Worm (Caenorhabditis elegans) whole organism, L3 larva: ENCODE data around the gene spig-9.

Source experiments
- R02D3.7 ChIP-seq: fragments of 150-350 bp; optimal IDR thresholded peaks from 2 replicates; lab custom pipeline; 2014; ENCODE audit warnings: missing biosample characterization, missing genetic modification characterization
- ZK546.5 ChIP-seq: sonication (generic microtip); optimal IDR thresholded peaks from 2 replicates; lab custom pipeline; 2017; ENCODE audit warnings: missing biosample characterization, missing genetic modification characterization
- aly-2 ChIP-seq: fragments of 150-350 bp; optimal IDR thresholded peaks from 2 replicates; lab custom pipeline; 2014; ENCODE audit warnings: missing biosample characterization, missing genetic modification characterization
- ama-1 ChIP-seq: fragments of 150-350 bp; optimal IDR thresholded peaks from 2 replicates; lab custom pipeline; 2018
- ceh-28 ChIP-seq: fragments of 150-350 bp; optimal IDR thresholded peaks from 2 replicates; lab custom pipeline; 2014; ENCODE audit warnings: missing biosample characterization, missing genetic modification reagents, missing genetic modification characterization
- ceh-9 ChIP-seq: sonication (generic microtip); optimal IDR thresholded peaks from 2 replicates; lab custom pipeline; 2018; ENCODE audit warnings: missing biosample characterization, missing genetic modification characterization
- egl-5 ChIP-seq: fragments of 150-350 bp; optimal IDR thresholded peaks from 2 replicates; lab custom pipeline; 2017; ENCODE audit warnings: missing biosample characterization, missing genetic modification reagents, missing genetic modification characterization, inconsistent platforms
- elt-1 ChIP-seq: fragments of 150-350 bp; optimal IDR thresholded peaks from 2 replicates; lab custom pipeline; 2014; ENCODE audit warnings: missing biosample characterization, missing genetic modification characterization
- elt-2 ChIP-seq: sonication (generic microtip); optimal IDR thresholded peaks from 2 replicates; lab custom pipeline; 2016; ENCODE audit warnings: missing genetic modification reagents, mild to moderate bottlenecking, missing genetic modification characterization, missing compliant biosample characterization
- elt-3 ChIP-seq, 3 experiments: fragments of 150-350 bp in 1 of 3; sonication (generic microtip) in 2 of 3; optimal IDR thresholded peaks; 2 replicates in 2 of 3; 4 replicates in 1 of 3; lab custom pipeline; 2014 to 2017; ENCODE audit warnings: missing biosample characterization in 3 of 3, missing genetic modification characterization in 3 of 3
- eor-1 ChIP-seq, 2 experiments: fragments of 150-350 bp; optimal IDR thresholded peaks; 2 replicates each; lab custom pipeline; 2014 to 2018; ENCODE audit warnings: missing biosample characterization in 2 of 2, missing genetic modification characterization in 2 of 2
- fkh-10 ChIP-seq: sonication (generic microtip); optimal IDR thresholded peaks from 2 replicates; lab custom pipeline; 2017; ENCODE audit warnings: missing biosample characterization, missing genetic modification reagents, missing genetic modification characterization
- fkh-2 ChIP-seq: fragments of 150-350 bp; optimal IDR thresholded peaks from 2 replicates; lab custom pipeline; 2014; ENCODE audit warnings: missing biosample characterization, missing genetic modification reagents, missing genetic modification characterization
- hmg-11 ChIP-seq: sonication (generic microtip); optimal IDR thresholded peaks from 2 replicates; lab custom pipeline; 2016; ENCODE audit warnings: missing genetic modification characterization, missing compliant biosample characterization
- jun-1 ChIP-seq: fragments of 150-350 bp; optimal IDR thresholded peaks from 2 replicates; lab custom pipeline; 2014; ENCODE audit warnings: missing biosample characterization, missing genetic modification reagents, missing genetic modification characterization
- lin-15B ChIP-seq: fragments of 150-350 bp; optimal IDR thresholded peaks from 2 replicates; lab custom pipeline; 2014; ENCODE audit warnings: missing biosample characterization, missing genetic modification characterization
- lin-39 ChIP-seq: fragments of 150-350 bp; optimal IDR thresholded peaks from 2 replicates; lab custom pipeline; 2018; ENCODE audit warnings: missing biosample characterization, missing genetic modification reagents, missing genetic modification characterization
- lsy-12 ChIP-seq: sonication (generic microtip); optimal IDR thresholded peaks from 2 replicates; lab custom pipeline; 2016; ENCODE audit warnings: mild to moderate bottlenecking, missing genetic modification characterization, missing compliant biosample characterization
- mdl-1 ChIP-seq: fragments of 150-350 bp; optimal IDR thresholded peaks from 2 replicates; lab custom pipeline; 2014; ENCODE audit warnings: missing biosample characterization, missing genetic modification characterization
- nfya-1 ChIP-seq: sonication (generic microtip); optimal IDR thresholded peaks from 2 replicates; lab custom pipeline; 2017; ENCODE audit warnings: missing genetic modification characterization, mild to moderate bottlenecking, missing compliant biosample characterization, antibody characterized with exemption, moderate library complexity; ENCODE audit not compliant: insufficient read depth
- nhr-12 ChIP-seq: fragments of 150-350 bp; optimal IDR thresholded peaks from 2 replicates; lab custom pipeline; 2014; ENCODE audit warnings: missing biosample characterization, missing genetic modification characterization
- nhr-23 ChIP-seq: fragments of 150-350 bp; optimal IDR thresholded peaks from 2 replicates; lab custom pipeline; 2014; ENCODE audit warnings: missing biosample characterization, missing genetic modification reagents, missing genetic modification characterization
- nhr-237 ChIP-seq: fragments of 150-350 bp; optimal IDR thresholded peaks from 2 replicates; lab custom pipeline; 2014; ENCODE audit warnings: missing biosample characterization, missing genetic modification characterization
- nhr-25 ChIP-seq: sonication (generic microtip); optimal IDR thresholded peaks from 2 replicates; lab custom pipeline; 2017; ENCODE audit warnings: missing biosample characterization, missing genetic modification characterization
- nhr-43 ChIP-seq: sonication (generic microtip); optimal IDR thresholded peaks from 2 replicates; lab custom pipeline; 2016; ENCODE audit warnings: mild to moderate bottlenecking, missing genetic modification characterization, missing compliant biosample characterization; ENCODE audit not compliant: poor library complexity, severe bottlenecking
- nhr-67 ChIP-seq: fragments of 150-350 bp; optimal IDR thresholded peaks from 2 replicates; lab custom pipeline; 2014; ENCODE audit warnings: missing biosample characterization, missing genetic modification characterization
- nhr-76 ChIP-seq: fragments of 150-350 bp; sonication (generic microtip); optimal IDR thresholded peaks from 5 replicates; lab custom pipeline; 2014; ENCODE audit warnings: missing biosample characterization, missing genetic modification characterization
- nhr-77 ChIP-seq: fragments of 150-350 bp; optimal IDR thresholded peaks from 2 replicates; lab custom pipeline; 2014; ENCODE audit warnings: missing biosample characterization, missing genetic modification characterization
- pha-4 ChIP-seq: fragments of 150-350 bp; optimal IDR thresholded peaks from 2 replicates; lab custom pipeline; 2014; ENCODE audit warnings: missing biosample characterization, missing genetic modification reagents, missing genetic modification characterization
- pqm-1 ChIP-seq: fragments of 150-350 bp; optimal IDR thresholded peaks from 2 replicates; lab custom pipeline; 2017; ENCODE audit warnings: missing biosample characterization, missing genetic modification characterization, inconsistent platforms
- sea-2 ChIP-seq: fragments of 150-350 bp; sonication (generic microtip); optimal IDR thresholded peaks from 4 replicates; lab custom pipeline; 2014; ENCODE audit warnings: missing biosample characterization, missing genetic modification reagents, missing genetic modification characterization
- skn-1 ChIP-seq: fragments of 150-350 bp; optimal IDR thresholded peaks from 2 replicates; lab custom pipeline; 2014; ENCODE audit warnings: missing biosample characterization, missing genetic modification characterization
- snpc-4 ChIP-seq: fragments of 150-350 bp; optimal IDR thresholded peaks from 2 replicates; lab custom pipeline; 2014; ENCODE audit warnings: missing biosample characterization, missing genetic modification characterization
- tbx-2 ChIP-seq: sonication (generic microtip); optimal IDR thresholded peaks from 2 replicates; lab custom pipeline; 2016; ENCODE audit warnings: mild to moderate bottlenecking, missing genetic modification characterization, missing compliant biosample characterization
- unc-62 ChIP-seq: fragments of 150-350 bp; sonication (generic microtip); optimal IDR thresholded peaks from 4 replicates; lab custom pipeline; 2014; ENCODE audit warnings: missing biosample characterization, missing genetic modification reagents, missing genetic modification characterization
- ztf-11 ChIP-seq: fragments of 150-350 bp; optimal IDR thresholded peaks from 2 replicates; lab custom pipeline; 2014; ENCODE audit warnings: missing biosample characterization, missing genetic modification characterization
- ztf-4 ChIP-seq: fragments of 150-350 bp; optimal IDR thresholded peaks from 2 replicates; lab custom pipeline; 2014; ENCODE audit warnings: missing biosample characterization, missing genetic modification characterization

spig-9 gene

DNA sequence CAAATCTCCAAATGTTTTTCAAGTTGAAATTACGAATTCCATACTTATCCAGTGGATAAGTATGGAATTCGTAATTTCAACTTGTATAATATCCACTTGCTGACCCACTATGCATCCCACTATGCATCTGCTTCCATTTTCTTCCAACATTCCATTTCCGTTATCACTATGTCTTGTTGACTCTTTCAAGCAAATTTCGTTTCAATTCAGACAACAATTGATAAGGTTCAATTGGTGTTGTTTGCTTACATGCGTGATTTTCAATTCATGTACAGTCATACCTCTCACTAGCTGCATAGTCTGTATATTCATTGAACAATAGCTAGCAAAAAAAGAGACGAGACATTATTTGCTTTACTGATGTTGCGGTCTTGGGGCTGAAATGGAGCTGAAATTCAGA lies 34.9 kb downstream of the spig-9 start:
- TF ChIP-seq elt-2 (tag; lab: Kevin White, UChicago), result peak; percentile 71
- no peak for TF ChIP-seq lin-39 (tag; lab: Kevin White, UChicago)
- TF ChIP-seq eor-1 (tag; optimal IDR thresholded peaks at IDR 0.05; lab: Kevin White, UChicago), result no peak
- TF ChIP-seq pha-4 (tag; lab: Kevin White, UChicago), result peak; percentile 86
- peak; percentile 80 for TF ChIP-seq pqm-1 (tag; lab: Kevin White, UChicago)
- TF ChIP-seq, all 47 proteins: peak for 3

- TF ChIP-seq ztf-4 (tag; lab: Kevin White, UChicago) (no peak), nhr-67 (tag; lab: Kevin White, UChicago) (no peak), egl-5 (tag; lab: Kevin White, UChicago) (no peak), pha-4 (tag; lab: Kevin White, UChicago) (peak; percentile 75), ceh-9 (tag; lab: Kevin White, UChicago) (no peak)
Observed at ce11 chrV:13575866-13576265, 35.8 kb downstream of the spig-9 start.

DNA sequence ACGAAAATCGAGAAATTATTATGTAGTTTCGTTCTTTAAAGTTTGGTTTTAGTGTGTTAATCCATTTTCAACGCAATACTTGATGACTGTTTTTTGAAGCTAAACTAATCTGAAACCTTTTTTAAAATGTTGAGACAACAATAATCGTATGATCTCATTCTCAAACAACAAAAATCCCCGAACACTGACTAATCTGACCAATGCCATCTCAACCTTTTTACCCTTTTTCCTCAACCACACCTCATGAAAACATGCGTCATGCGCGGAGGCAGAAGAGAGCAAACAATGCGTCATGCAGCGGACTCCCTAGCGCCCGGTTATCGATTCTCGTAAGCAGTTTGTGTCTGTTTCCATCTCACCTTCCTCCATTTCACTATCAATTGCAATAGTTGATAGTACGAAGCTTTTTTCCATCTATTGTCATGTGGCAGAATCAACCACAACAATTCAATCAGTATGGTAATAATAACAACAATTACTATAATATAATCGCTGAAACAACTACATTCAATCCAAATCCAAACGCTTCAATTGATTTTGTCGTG lies 39.9 kb downstream of the spig-9 start, which contains the start of gene C50B8.4:
C50B8.4 (plus strand) TSS at position 299 of the 545 bp plus-strand sequence.
- TF ChIP-seq snpc-4 (tag; lab: Kevin White, UChicago), result peak; percentile 24
- peak; percentile 24 for TF ChIP-seq pha-4 (tag; lab: Kevin White, UChicago)
- no peak for TF ChIP-seq nhr-25 (tag; lab: Kevin White, UChicago)
- TF ChIP-seq mdl-1 (tag; lab: Kevin White, UChicago), result no peak
- peak; percentile 67 for TF ChIP-seq elt-2 (tag; lab: Kevin White, UChicago)
- TF ChIP-seq nfya-1 (tag; lab: Kevin White, UChicago), result no peak
- peak; percentile 64 for TF ChIP-seq pqm-1 (tag; lab: Kevin White, UChicago)
- no peak for TF ChIP-seq nhr-67 (tag; lab: Kevin White, UChicago)

ce11 chrV:13568533-13568932 lies 43.1 kb downstream of the spig-9 start, which contains the start of the genes nuaf-1 and bir-2:
TSS of gene nuaf-1 (minus strand) at chrV:13568630.
TSS of gene bir-2 (plus strand) at chrV:13568850.
- TF ChIP-seq nhr-77 (no peak), pha-4 (tag; lab: Kevin White, UChicago) (peak; percentile 85), nhr-237 (tag; lab: Kevin White, UChicago) (no peak), unc-62 (no peak), fkh-10 (GFP tag; lab: Kevin White, UChicago) (no peak), eor-1 (tag; optimal IDR thresholded peaks at IDR 0.05; lab: Kevin White, UChicago) (no peak), elt-2 (tag; lab: Kevin White, UChicago) (peak; percentile 21), hmg-11 (tag; lab: Kevin White, UChicago) (peak; percentile 54), ama-1 (lab: Kevin White, UChicago) (no peak), nhr-12 (tag; lab: Kevin White, UChicago) (no peak), ztf-4 (tag; lab: Kevin White, UChicago) (no peak), ceh-28 (tag; lab: Kevin White, UChicago) (no peak), sea-2 (GFP tag; lab: Kevin White, UChicago) (no peak), mdl-1 (tag; lab: Kevin White, UChicago) (no peak), nhr-23 (tag; lab: Kevin White, UChicago) (peak; percentile 57), jun-1 (tag; lab: Kevin White, UChicago) (no peak), elt-3 (tag; optimal IDR thresholded peaks at IDR 0.05; lab: Kevin White, UChicago) (no peak), nhr-43 (tag; lab: Kevin White, UChicago) (peak; percentile 7), nfya-1 (tag; lab: Kevin White, UChicago) (peak; percentile 55), lin-15B (peak; percentile 91), elt-1 (tag; lab: Kevin White, UChicago) (no peak), ztf-11 (no peak), fkh-2 (tag; lab: Kevin White, UChicago) (no peak), skn-1 (tag; lab: Kevin White, UChicago) (no peak), aly-2 (tag; lab: Kevin White, UChicago) (no peak), nhr-76 (tag; lab: Kevin White, UChicago) (no peak), nhr-25 (tag; lab: Kevin White, UChicago) (no peak), egl-5 (tag; lab: Kevin White, UChicago) (no peak), tbx-2 (tag; lab: Kevin White, UChicago) (no peak), ZK546.5 (tag; lab: Kevin White, UChicago) (no peak), pqm-1 (tag; lab: Kevin White, UChicago) (peak; percentile 42), lin-39 (tag; lab: Kevin White, UChicago) (peak; percentile 50), R02D3.7 (peak; percentile 37), lsy-12 (tag; lab: Kevin White, UChicago) (no peak), snpc-4 (tag; lab: Kevin White, UChicago) (peak; percentile 43)
- TF ChIP-seq, all 47 proteins: peak for 11
